Worm (Caenorhabditis elegans): ENCODE data around the gene C50F4.8.

DNA sequence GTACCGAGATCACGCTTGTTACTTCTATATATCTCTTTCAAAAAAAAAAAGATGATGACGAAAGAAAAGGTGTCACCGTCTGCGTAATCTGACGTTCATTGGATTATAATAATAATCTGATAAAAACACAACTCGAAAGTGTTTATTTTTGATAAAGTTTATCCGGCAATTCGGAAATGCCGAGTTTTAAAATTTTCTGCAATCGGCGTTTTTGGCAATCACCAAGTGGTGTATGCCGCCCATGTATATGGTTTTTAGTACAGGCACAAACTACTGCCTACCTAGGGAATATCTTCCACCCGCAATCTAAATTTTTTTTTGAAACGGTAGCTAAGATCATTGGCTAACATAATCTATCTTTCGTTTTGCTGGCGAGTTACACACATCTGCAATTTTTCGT, 44.7 kb downstream of the C50F4.8 start:
- TF ChIP-seq elt-1 (tag; optimal IDR thresholded peaks at IDR 0.05; ENCODE audit: borderline replicate concordance, insufficient read depth), result no peak
- no peak for TF ChIP-seq lsy-2 (tag; optimal IDR thresholded peaks at IDR 0.05)
- no peak for TF ChIP-seq ham-2 (GFP tag; optimal IDR thresholded peaks at IDR 0.05)
- no peak for TF ChIP-seq unc-39 (tag; optimal IDR thresholded peaks at IDR 0.05)
- no peak for TF ChIP-seq nhr-12 (tag; optimal IDR thresholded peaks at IDR 0.05)
- TF ChIP-seq pha-4 (tag; optimal IDR thresholded peaks at IDR 0.05), result no peak
- TF ChIP-seq nhr-76 (tag; optimal IDR thresholded peaks at IDR 0.05), result no peak
- no peak for TF ChIP-seq ztf-11 (tag; optimal IDR thresholded peaks at IDR 0.05)
